Fruit fly (Drosophila melanogaster) whole organism, pupa: ENCODE data around the gene Or85a.

Experiments used
- CG10348 ChIP-seq: fragments of 200-800 bp; sonication (Bioruptor generic); IDR thresholded peaks from 2 replicates; pipeline ENCODE4 v1.3.6; 2022; ENCODE audit warnings: missing biosample characterization, missing genetic modification characterization
- CG13204 ChIP-seq: fragments of 200-800 bp; sonication (Bioruptor generic); optimal IDR thresholded peaks from 2 replicates; lab custom pipeline; 2018; ENCODE audit warnings: missing biosample characterization, mild to moderate bottlenecking, missing genetic modification characterization, moderate library complexity
- CG14655 ChIP-seq: fragments of 200-800 bp; sonication (Bioruptor generic); optimal IDR thresholded peaks from 3 replicates; lab custom pipeline; 2017; ENCODE audit warnings: mild to moderate bottlenecking, missing biosample characterization, missing genetic modification reagents, missing genetic modification characterization
- CG15710 ChIP-seq: fragments of 200-800 bp; sonication (Bioruptor generic); optimal IDR thresholded peaks from 2 replicates; lab custom pipeline; 2018; ENCODE audit warnings: missing biosample characterization, mild to moderate bottlenecking, missing genetic modification characterization, moderate library complexity
- CG17806 ChIP-seq: fragments of 200-800 bp; sonication (Bioruptor generic); optimal IDR thresholded peaks from 2 replicates; lab custom pipeline; 2018; ENCODE audit warnings: missing biosample characterization, mild to moderate bottlenecking, missing genetic modification characterization, moderate library complexity
- CG4496 ChIP-seq: fragments of 200-800 bp; sonication (Bioruptor generic); IDR thresholded peaks from 3 replicates; pipeline ENCODE4 v1.3.6; 2022; ENCODE audit warnings: missing biosample characterization, missing genetic modification characterization
- CG8159 ChIP-seq: fragments of 200-800 bp; sonication (Bioruptor generic); optimal IDR thresholded peaks from 3 replicates; lab custom pipeline; 2018; ENCODE audit warnings: missing biosample characterization, mild to moderate bottlenecking, missing genetic modification characterization, moderate library complexity
- CG8301 ChIP-seq: fragments of 200-800 bp; sonication (Bioruptor generic); optimal IDR thresholded peaks from 2 replicates; lab custom pipeline; 2018; ENCODE audit warnings: missing biosample characterization, mild to moderate bottlenecking, missing genetic modification characterization
- CG9948 ChIP-seq: fragments of 200-800 bp; sonication (Bioruptor generic); optimal IDR thresholded peaks from 2 replicates; lab custom pipeline; 2018; ENCODE audit warnings: missing biosample characterization, mild to moderate bottlenecking, missing genetic modification characterization, moderate library complexity
- D1 ChIP-seq: fragments of 200-800 bp; sonication (Bioruptor generic); optimal IDR thresholded peaks from 2 replicates; lab custom pipeline; 2018; ENCODE audit warnings: missing biosample characterization, mild to moderate bottlenecking, missing genetic modification characterization, moderate library complexity
- EcR ChIP-seq: fragments of 200-800 bp; sonication (Bioruptor generic); optimal IDR thresholded peaks from 3 replicates; lab custom pipeline; 2019; ENCODE audit warnings: missing biosample characterization, missing genetic modification characterization, mild to moderate bottlenecking, moderate library complexity, missing genetic modification reagents
- Ets98B ChIP-seq: fragments of 200-800 bp; sonication (Bioruptor generic); IDR thresholded peaks from 2 replicates; pipeline ENCODE4 v1.3.6; 2022; ENCODE audit warnings: missing biosample characterization, missing genetic modification characterization
- Pif1B ChIP-seq: fragments of 200-800 bp; sonication (Bioruptor generic); optimal IDR thresholded peaks from 3 replicates; lab custom pipeline; 2016; ENCODE audit warnings: missing biosample characterization, missing genetic modification characterization
- fd96Ca ChIP-seq: fragments of 200-800 bp; sonication (Bioruptor generic); IDR thresholded peaks from 3 replicates; pipeline ENCODE4 v1.3.6; 2022; ENCODE audit warnings: missing biosample characterization, missing genetic modification characterization
- gl ChIP-seq: fragments of 200-800 bp; sonication (Bioruptor generic); optimal IDR thresholded peaks from 2 replicates; lab custom pipeline; 2018; ENCODE audit warnings: missing biosample characterization, mild to moderate bottlenecking, missing genetic modification characterization
- rn ChIP-seq: fragments of 200-800 bp; sonication (Bioruptor generic); IDR thresholded peaks from 2 replicates; pipeline ENCODE4 v1.3.6; 2022; ENCODE audit warnings: missing biosample characterization, missing genetic modification characterization

Gene Or85a

dm6 chr3R:8356626-8357290, 35.2 kb downstream of the Or85a start, which contains the start of gene stck:
stck (plus strand) TSS chr3R:8356978.
- no peak for TF ChIP-seq CG9948 (tag; lab: Kevin White, UChicago)
- peak; percentile 12 for TF ChIP-seq CG8159 (tag; lab: Kevin White, UChicago)
- TF ChIP-seq CG4496 = no peak
- no peak for TF ChIP-seq CG13204

DNA sequence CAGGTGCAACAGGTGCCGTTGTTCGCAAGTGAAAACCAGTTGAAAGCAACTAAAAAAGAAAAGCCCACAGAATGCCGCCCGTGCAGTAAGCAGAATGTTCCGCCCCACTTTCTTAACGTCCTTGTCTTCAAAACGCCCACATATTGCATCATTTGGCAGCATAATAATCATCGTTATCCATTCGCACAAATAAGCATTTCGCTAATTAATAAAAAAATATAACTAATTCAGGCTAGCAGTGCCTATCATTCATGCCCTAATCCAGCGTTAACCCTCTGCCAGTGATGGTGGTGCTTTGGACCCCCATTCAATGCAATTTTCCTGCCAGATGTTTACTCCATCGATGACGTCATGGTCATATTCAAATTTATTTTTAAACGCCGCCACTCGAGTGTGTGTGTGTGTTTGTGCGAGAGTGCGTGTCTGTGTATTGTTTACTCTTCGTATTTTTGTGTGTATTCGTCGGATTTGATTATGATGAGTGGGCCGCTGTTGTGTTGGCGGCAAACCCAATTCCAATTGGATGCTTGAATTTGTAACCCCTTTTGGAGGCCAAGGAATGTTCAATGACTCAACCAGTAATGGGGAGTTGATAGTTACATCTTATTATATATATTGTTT, 35.9 kb downstream of the Or85a start:
- TF ChIP-seq D1 = no peak
- no peak for TF ChIP-seq CG14655 (GFP tag; lab: Kevin White, UChicago)
- TF ChIP-seq CG8301 = no peak
- TF ChIP-seq Pif1B (GFP tag; lab: Kevin White, UChicago) = no peak
- TF ChIP-seq rn (GFP tag; lab: Robert Waterston, UW) = no peak
- no peak for TF ChIP-seq fd96Ca (GFP tag; lab: Robert Waterston, UW)
- TF ChIP-seq CG10348 (GFP tag; lab: Robert Waterston, UW) = no peak
- no peak for TF ChIP-seq CG15710 (tag; lab: Kevin White, UChicago)
- no peak for TF ChIP-seq gl
- TF ChIP-seq CG17806 (tag; lab: Kevin White, UChicago) = no peak
- TF ChIP-seq CG9948 (tag; lab: Kevin White, UChicago) = no peak

DNA sequence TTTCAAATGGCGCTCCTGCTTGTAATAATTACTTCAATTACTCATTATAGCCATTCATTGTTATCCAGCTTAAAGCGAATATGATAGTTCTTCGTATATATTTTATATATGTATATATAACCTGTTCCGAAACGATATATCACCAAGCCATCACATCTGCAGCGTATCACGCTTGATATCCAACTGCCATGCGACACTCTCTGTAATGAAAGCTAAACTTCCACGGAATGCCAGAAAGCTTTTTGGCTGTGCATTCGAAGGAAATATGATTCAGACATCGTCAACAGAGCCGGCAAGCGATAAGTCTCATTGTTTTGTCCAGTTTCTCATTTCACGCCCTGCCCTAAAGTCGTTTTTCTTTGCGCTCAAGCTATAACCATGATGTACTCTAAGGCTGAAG, 36.5 kb downstream of the Or85a start:
- no peak for TF ChIP-seq Ets98B (GFP tag; lab: Robert Waterston, UW)
- no peak for TF ChIP-seq CG8159 (tag; lab: Kevin White, UChicago)
- TF ChIP-seq Pif1B (GFP tag; lab: Kevin White, UChicago) = no peak
- peak; percentile 5 for TF ChIP-seq EcR
- TF ChIP-seq CG17806 (tag; lab: Kevin White, UChicago) = no peak
- TF ChIP-seq, all 21 proteins: peak for 1

DNA sequence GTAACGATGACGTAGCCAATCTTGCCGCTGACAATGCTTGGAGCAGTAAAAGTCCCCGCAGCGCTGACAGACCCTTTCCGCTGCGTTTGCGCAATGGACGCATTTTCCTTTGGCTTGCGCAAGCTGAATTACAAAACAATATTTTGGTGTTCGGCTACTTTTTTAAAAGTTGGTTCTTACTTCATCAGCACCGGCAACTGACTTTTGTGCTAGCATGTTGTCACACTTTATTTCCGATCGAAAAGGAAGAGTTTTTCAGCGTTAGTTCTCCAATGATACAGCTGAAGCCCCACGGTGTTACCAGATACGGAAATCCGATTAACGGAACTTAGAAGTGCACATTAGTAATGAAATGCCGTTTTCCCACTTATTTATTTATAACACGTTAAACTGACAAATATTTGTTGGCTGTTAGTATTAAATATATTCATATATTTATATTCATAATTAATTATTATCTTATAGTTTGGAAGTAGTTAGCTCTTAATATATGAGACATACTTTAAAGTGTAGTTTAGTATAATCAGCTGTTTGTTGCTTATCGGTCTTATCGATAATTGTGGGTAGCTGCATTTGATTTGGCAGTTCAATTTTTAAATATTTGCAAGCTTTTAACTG, 40.8 kb downstream of the Or85a start, which contains the start of the genes Veneno and CG7963:
TSS of gene Veneno (minus strand) at position 296 of the 618 bp plus-strand sequence.
TSS of gene CG7963 (plus strand) at position 568 of the 618 bp plus-strand sequence.
- no peak for TF ChIP-seq CG17806 (tag; lab: Kevin White, UChicago)
- TF ChIP-seq CG8159 (tag; lab: Kevin White, UChicago) = peak; percentile 31
- TF ChIP-seq Ets98B (GFP tag; lab: Robert Waterston, UW) = no peak
- TF ChIP-seq gl = no peak
- TF ChIP-seq CG14655 (GFP tag; lab: Kevin White, UChicago) = no peak
- TF ChIP-seq CG15710 (tag; lab: Kevin White, UChicago) = peak; percentile 24
- TF ChIP-seq fd96Ca (GFP tag; lab: Robert Waterston, UW) = no peak
- TF ChIP-seq Pif1B (GFP tag; lab: Kevin White, UChicago) = no peak
- TF ChIP-seq EcR = no peak
- TF ChIP-seq, all 21 proteins: peak for 2

DNA sequence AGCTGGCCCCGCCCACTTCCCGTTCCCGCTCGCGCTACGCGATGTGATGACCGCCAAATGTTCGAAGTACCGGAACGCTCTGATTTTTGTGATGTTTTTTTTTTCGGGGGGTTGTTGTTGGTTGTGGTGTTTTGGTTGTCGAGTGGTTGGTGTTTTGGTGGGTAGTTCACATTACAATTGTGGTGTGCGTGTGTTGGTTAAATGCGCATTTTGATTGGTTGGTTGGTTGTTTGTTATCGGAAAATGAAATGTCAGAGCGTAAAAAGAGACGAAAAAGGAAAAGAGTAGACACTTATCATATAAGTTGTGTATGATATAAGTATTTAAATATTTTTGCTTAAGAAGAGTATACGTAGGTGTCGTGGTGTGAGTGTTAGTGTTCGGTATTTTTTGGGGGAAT, 47.0 kb downstream of the Or85a start:
- TF ChIP-seq CG14655 (GFP tag; lab: Kevin White, UChicago) = no peak
